Worm (Caenorhabditis elegans) whole organism, midembryonic: ENCODE data around the gene F42A9.7.

Source experiments
- T22C8.4 ChIP-seq: fragments of 200-800 bp; sonication (Bioruptor generic); IDR thresholded peaks from 2 replicates; pipeline ENCODE4 v1.3.6; 2022; ENCODE audit warnings: missing genetic modification characterization, missing compliant biosample characterization
- cog-1 ChIP-seq: sonication (generic microtip); optimal IDR thresholded peaks from 2 replicates; lab custom pipeline; 2016; ENCODE audit warnings: missing genetic modification characterization, missing compliant biosample characterization
- flt-1 ChIP-seq: fragments of 200-800 bp; sonication (Bioruptor generic); IDR thresholded peaks from 2 replicates; pipeline ENCODE4 v1.3.6; 2022; ENCODE audit warnings: missing genetic modification characterization, missing compliant biosample characterization
- klf-2 ChIP-seq: fragments of 200-800 bp; sonication (Bioruptor generic); conservative IDR thresholded peaks from 2 replicates; pipeline ENCODE4 v1.3.6; 2022; ENCODE audit warnings: missing genetic modification reagents, missing genetic modification characterization, missing compliant biosample characterization
- med-1 ChIP-seq: sonication (generic microtip); optimal IDR thresholded peaks from 2 replicates; lab custom pipeline; 2017; ENCODE audit warnings: missing genetic modification characterization, mild to moderate bottlenecking, missing compliant biosample characterization, antibody characterized with exemption, missing genetic modification reagents; ENCODE audit not compliant: insufficient read depth
- ref-1 ChIP-seq: fragments of 200-800 bp; sonication (Bioruptor generic); conservative IDR thresholded peaks from 2 replicates; pipeline ENCODE4 v1.3.6; 2022; ENCODE audit warnings: missing genetic modification reagents, missing genetic modification characterization, missing compliant biosample characterization
- tab-1 ChIP-seq: fragments of 200-800 bp; sonication (Bioruptor generic); IDR thresholded peaks from 2 replicates; pipeline ENCODE4 v1.3.6; 2022; ENCODE audit warnings: missing genetic modification characterization, missing compliant biosample characterization
- ztf-23 ChIP-seq: fragments of 200-800 bp; sonication (Bioruptor generic); IDR thresholded peaks from 2 replicates; pipeline ENCODE4 v1.3.6; 2022; ENCODE audit warnings: missing genetic modification reagents, missing genetic modification characterization, missing compliant biosample characterization
- ztf-29 ChIP-seq: fragments of 200-800 bp; sonication (Bioruptor generic); IDR thresholded peaks from 2 replicates; pipeline ENCODE4 v1.3.6; 2022; ENCODE audit warnings: missing genetic modification reagents, missing genetic modification characterization, missing compliant biosample characterization

F42A9.7 gene

DNA sequence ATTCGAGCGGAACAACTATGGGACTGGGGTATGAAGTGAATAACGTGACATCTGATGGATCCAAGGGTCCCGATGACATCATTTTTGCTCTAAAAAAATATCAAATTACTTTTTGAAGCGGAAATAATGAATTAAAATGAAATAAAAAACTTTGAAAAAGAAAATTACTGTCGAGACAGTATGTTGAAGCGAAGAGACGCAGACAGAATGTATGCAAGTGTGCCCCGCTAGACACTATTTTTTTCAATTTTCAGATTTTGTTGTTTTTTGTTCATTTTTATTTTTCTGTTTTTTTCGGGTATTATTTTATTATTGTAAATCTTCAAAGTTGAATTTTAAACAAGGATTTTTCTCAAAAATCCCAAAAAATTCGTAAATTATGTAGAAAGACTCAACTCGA is 1.8 kb upstream of the F42A9.7 start, which contains the start of gene F42A9.8:
Gene F42A9.8 (minus strand): TSS at position 88 of the 400 bp plus-strand sequence.
- TF ChIP-seq T22C8.4, result no peak
- TF ChIP-seq ztf-23, result no peak
- TF ChIP-seq cog-1, result no peak
- TF ChIP-seq flt-1, result no peak
- no peak for TF ChIP-seq med-1

DNA sequence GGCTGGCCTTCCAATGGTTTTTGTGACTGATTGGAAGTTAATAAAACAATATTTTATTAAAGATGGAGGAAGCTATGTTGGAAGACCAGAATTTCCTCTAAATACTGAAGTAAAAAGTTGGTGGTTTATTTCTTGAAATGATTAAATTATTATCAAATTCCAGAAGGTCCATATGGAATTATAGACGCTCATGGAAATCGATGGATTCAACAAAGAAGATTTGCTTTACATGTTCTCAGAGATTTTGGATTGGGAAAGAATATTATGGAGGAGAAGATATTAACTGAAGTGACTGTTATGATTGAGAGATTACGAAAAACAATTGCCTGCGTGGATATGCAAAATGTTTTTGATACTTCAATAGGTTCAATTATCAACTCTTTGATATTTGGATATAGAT is 1.6 kb downstream of the F42A9.7 start:
- TF ChIP-seq med-1 (no peak), ztf-29 (GFP tag; lab: Robert Waterston, UW) (no peak), tab-1 (GFP tag; lab: Robert Waterston, UW) (no peak), cog-1 (no peak), klf-2 (GFP tag; lab: Robert Waterston, UW) (no peak), flt-1 (no peak), ref-1 (GFP tag; lab: Robert Waterston, UW) (no peak), ztf-23 (no peak), T22C8.4 (no peak)

DNA sequence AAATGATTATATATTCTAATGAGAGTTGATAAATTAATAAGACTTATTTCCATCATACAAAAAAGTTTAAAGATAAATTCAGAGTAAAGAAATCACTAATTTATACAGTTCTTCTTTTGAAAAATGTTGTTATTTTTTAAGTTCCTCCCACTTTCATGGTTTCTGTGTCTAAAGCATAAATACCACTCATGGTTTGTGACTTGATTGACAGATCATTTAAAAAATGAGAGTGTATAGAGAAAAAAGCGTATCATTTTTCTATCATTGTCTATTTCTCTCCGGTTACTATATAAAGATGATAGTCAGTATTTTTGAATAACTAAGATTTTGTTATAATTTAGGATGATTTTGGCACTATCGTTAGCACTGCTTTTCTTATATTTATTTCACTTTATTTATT is 2.3 kb downstream of the F42A9.7 start, which contains the start of gene cyp-33E3:
Gene cyp-33E3 (plus strand): TSS at position 316 of the 400 bp plus-strand sequence.
- TF ChIP-seq med-1, result no peak
- TF ChIP-seq klf-2 (GFP tag; lab: Robert Waterston, UW), result no peak
- TF ChIP-seq ref-1 (GFP tag; lab: Robert Waterston, UW), result no peak
- no peak for TF ChIP-seq ztf-23
- no peak for TF ChIP-seq ztf-29 (GFP tag; lab: Robert Waterston, UW)
- TF ChIP-seq cog-1, result no peak
- no peak for TF ChIP-seq flt-1

DNA sequence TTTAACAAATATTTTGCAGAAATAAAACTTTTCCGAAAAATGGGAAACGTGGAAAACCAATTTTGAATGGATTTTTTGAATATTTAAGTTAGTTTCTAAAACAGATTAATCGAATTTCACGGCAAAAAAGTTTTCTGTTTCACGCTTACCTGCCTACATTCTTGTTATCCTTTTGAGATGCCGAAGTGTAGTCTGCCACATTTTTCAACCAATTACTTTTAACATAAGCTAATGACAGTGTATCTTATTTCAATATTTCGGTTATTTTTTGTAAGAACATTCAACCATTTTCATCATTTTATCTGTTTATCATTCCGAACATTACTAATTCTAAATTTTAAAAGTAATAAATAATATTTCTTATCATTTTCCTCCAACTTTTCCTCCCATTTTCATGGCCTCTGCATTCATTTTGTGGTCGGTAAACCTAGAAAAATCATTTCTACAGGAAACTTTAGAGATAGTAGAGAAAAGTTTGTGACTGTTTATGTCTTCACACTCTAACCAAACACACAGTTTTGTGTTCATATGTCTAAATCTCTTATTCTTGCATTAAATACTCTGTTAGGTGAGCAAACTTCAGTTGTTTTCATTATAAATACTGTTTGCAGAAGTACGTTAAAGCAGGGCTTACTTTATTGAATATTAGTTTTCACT is 4.9 kb downstream of the F42A9.7 start, which contains the start of the genes F42A9.17 and cyp-33E2:
Gene F42A9.17 (minus strand): TSS at position 51 of the 657 bp plus-strand sequence.
Gene cyp-33E2 (plus strand): TSS at position 449 of the 657 bp plus-strand sequence.
- TF ChIP-seq ztf-29 (GFP tag; lab: Robert Waterston, UW), result no peak
- TF ChIP-seq ref-1 (GFP tag; lab: Robert Waterston, UW), result no peak
- no peak for TF ChIP-seq tab-1 (GFP tag; lab: Robert Waterston, UW)
- no peak for TF ChIP-seq T22C8.4
- TF ChIP-seq flt-1, result no peak
- no peak for TF ChIP-seq klf-2 (GFP tag; lab: Robert Waterston, UW)
- no peak for TF ChIP-seq cog-1
- TF ChIP-seq ztf-23, result no peak
- no peak for TF ChIP-seq med-1

DNA sequence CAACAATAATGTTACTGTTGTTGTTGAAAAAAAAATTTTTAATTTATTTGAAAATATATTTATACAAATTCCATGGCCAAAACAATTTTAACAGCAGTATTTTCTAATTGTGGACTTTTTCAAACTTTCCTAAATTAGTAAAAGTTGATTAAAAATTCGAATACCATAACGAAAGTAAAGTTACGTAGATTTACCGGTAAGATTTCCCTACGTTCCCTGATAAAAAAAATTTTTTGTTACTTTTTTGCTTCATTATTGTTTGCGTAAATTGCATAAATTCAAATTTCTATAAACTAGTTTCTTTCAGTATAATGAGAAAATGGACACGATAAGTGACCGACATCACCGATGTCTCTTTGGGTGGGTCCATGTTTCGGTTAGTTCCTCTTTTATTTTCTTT is 8.0 kb downstream of the F42A9.7 start, which contains the start of gene F42A9.6:
Gene F42A9.6 (plus strand): TSS at position 301 of the 400 bp plus-strand sequence.
- TF ChIP-seq ref-1 (GFP tag; lab: Robert Waterston, UW), result no peak

DNA sequence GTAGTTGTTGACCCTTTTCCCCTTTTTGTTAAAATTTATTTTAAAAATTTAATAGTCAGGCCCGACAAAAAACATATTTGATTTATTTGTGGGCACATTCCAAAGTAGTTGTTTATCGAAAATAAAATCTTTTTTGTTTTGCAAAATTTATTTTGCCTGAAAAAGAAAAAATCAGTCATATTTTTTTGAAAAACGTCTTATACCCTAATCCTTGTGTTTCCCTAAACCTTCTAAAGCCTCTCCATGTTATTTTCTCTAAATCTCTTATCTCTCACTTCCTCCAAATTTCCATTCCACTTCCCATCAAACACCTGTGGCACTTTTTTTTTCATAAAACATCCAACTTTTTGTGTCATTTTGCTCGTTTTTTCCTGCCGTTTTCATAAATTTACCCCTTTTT is 8.7 kb downstream of the F42A9.7 start:
- TF ChIP-seq ztf-29 (GFP tag; lab: Robert Waterston, UW) (no peak), med-1 (no peak), ztf-23 (no peak), ref-1 (GFP tag; lab: Robert Waterston, UW) (no peak), klf-2 (GFP tag; lab: Robert Waterston, UW) (no peak), T22C8.4 (no peak), flt-1 (no peak), tab-1 (GFP tag; lab: Robert Waterston, UW) (no peak), cog-1 (no peak)

DNA sequence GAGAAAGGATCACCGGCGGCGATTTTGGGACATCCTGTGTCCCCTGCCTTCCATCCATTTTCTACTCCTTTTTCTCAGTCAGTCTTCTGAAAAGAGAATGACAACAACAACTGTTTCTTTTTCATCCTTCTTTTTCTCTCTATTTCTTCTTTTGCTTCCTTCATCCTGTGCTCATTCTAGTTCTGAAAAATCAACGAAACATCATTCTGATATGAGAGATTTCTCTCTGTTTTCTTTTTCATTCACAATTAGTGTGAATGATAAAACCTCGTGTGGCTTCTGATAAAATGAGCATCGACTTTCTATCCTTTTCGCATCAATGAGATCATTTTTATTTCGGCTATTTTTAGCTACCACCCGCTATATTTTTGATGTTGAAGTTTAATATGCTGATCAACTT is 11.7 kb downstream of the F42A9.7 start:
- TF ChIP-seq ztf-29 (GFP tag; lab: Robert Waterston, UW) (no peak), tab-1 (GFP tag; lab: Robert Waterston, UW) (no peak), cog-1 (no peak), flt-1 (no peak)

DNA sequence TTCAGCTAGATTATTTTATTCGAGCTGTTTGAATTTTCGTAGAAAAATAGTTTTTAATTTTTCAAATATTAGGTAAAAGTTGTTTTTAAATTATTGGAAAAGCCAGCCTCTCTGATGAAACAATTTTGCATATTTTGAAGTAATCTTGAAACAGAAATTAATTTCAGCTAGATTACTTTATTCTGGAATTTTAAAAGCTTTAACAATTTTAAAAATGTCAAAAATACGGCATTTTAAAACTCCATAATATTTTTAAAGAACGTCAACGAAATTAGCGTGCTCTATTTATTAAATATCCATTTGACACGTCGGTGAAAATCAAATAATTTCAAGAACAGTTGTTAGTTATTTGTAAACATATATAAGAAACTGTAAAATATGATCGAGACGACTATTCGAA is 14.1 kb downstream of the F42A9.7 start, which contains the start of gene Y59H11AR.10:
Gene Y59H11AR.10 (plus strand): TSS at position 301 of the 400 bp plus-strand sequence.
- TF ChIP-seq med-1 (no peak), ztf-23 (no peak), cog-1 (no peak), T22C8.4 (no peak), flt-1 (no peak), ztf-29 (GFP tag; lab: Robert Waterston, UW) (no peak), klf-2 (GFP tag; lab: Robert Waterston, UW) (no peak), ref-1 (GFP tag; lab: Robert Waterston, UW) (no peak), tab-1 (GFP tag; lab: Robert Waterston, UW) (no peak)

DNA sequence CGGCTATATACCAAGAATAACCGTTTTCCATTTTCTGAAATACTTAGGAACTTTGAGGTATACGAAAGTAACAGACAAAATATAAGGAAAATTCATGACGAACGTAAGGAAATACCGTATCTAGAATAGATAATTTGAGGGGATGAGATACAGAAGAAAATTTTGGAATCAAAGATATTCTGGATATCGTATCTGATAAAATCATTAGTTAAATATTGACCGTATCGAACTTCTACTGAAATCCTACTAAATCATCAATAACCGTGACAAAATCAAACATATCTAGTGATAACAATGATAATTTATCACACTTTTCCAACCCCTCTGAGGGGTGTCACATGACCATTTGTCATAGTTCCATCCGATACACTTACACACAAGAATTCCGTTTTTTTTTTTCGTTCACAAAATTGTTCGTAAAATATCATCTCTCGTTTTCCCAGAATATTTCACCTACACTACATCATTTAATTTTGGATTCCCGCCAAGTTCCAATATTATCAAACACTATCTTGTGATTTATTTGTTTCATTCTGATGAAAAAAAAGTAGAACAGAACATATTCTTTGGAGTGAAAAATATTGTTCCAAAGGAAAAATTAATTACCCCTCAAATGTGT is 16.1 kb downstream of the F42A9.7 start, which contains the start of gene Y59H11AR.4:
Gene Y59H11AR.4 (minus strand): TSS at position 51 of the 619 bp plus-strand sequence.
- no peak for TF ChIP-seq klf-2 (GFP tag; lab: Robert Waterston, UW)
- TF ChIP-seq ztf-29 (GFP tag; lab: Robert Waterston, UW), result no peak
- no peak for TF ChIP-seq ref-1 (GFP tag; lab: Robert Waterston, UW)
- no peak for TF ChIP-seq T22C8.4
- TF ChIP-seq tab-1 (GFP tag; lab: Robert Waterston, UW), result no peak
- no peak for TF ChIP-seq flt-1
- no peak for TF ChIP-seq med-1
- TF ChIP-seq cog-1, result no peak
- no peak for TF ChIP-seq ztf-23

DNA sequence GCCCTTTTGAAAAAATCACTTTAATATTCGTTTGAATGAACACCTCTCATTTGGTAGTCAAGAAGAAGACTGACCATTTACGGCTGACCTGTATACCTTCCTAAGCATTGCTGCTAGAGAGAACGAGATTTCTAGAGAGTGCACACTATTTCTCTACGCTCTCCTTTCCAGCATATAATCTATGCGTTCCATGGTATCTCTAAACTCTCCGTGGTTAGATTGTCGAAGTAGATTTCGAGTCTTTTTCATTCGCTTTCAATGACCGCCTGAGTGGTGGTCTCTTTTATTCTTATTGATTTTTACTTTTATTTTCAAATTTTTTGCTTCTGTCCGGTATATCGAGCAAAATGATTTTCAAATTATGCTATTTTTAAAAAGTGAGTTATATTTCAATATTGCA is 19.4 kb downstream of the F42A9.7 start:
- no peak for TF ChIP-seq T22C8.4
- TF ChIP-seq ztf-29 (GFP tag; lab: Robert Waterston, UW), result no peak
- no peak for TF ChIP-seq tab-1 (GFP tag; lab: Robert Waterston, UW)
- TF ChIP-seq cog-1, result no peak
- no peak for TF ChIP-seq med-1
- no peak for TF ChIP-seq klf-2 (GFP tag; lab: Robert Waterston, UW)
- TF ChIP-seq ref-1 (GFP tag; lab: Robert Waterston, UW), result no peak
- no peak for TF ChIP-seq ztf-23
- no peak for TF ChIP-seq flt-1
